Worm (Caenorhabditis elegans) whole organism, late embryonic: ENCODE data around the gene gst-8.

Experiments used
- T23F11.4 ChIP-seq: fragments of 200-800 bp; sonication (Bioruptor generic); optimal IDR thresholded peaks from 2 replicates; lab custom pipeline; 2018; ENCODE audit warnings: mild to moderate bottlenecking, missing genetic modification characterization, missing compliant biosample characterization
- ama-1 ChIP-seq: fragments of 150-350 bp; optimal IDR thresholded peaks from 2 replicates; lab custom pipeline; 2014
- ceh-18 ChIP-seq: sonication (generic microtip); optimal IDR thresholded peaks from 2 replicates; lab custom pipeline; 2016; ENCODE audit warnings: missing genetic modification characterization, missing compliant biosample characterization
- ceh-24 ChIP-seq: sonication (generic microtip); optimal IDR thresholded peaks from 2 replicates; lab custom pipeline; 2016; ENCODE audit warnings: mild to moderate bottlenecking, missing genetic modification characterization, missing compliant biosample characterization
- ceh-9 ChIP-seq: sonication (generic microtip); optimal IDR thresholded peaks from 2 replicates; lab custom pipeline; 2016; ENCODE audit warnings: mild to moderate bottlenecking, missing genetic modification characterization, inconsistent platforms, missing compliant biosample characterization
- dmd-4 ChIP-seq: sonication (generic microtip); optimal IDR thresholded peaks from 2 replicates; lab custom pipeline; 2016; ENCODE audit warnings: borderline replicate concordance, missing genetic modification characterization, missing compliant biosample characterization
- mec-3 ChIP-seq: sonication (generic microtip); optimal IDR thresholded peaks from 2 replicates; lab custom pipeline; 2016; ENCODE audit warnings: borderline replicate concordance, missing genetic modification characterization, missing compliant biosample characterization
- nhr-232 ChIP-seq: sonication (generic microtip); optimal IDR thresholded peaks from 2 replicates; lab custom pipeline; 2016; ENCODE audit warnings: missing genetic modification characterization, missing compliant biosample characterization
- pqm-1 ChIP-seq: sonication (generic microtip); optimal IDR thresholded peaks from 2 replicates; lab custom pipeline; 2016; ENCODE audit warnings: missing genetic modification characterization, missing compliant biosample characterization
- sox-4 ChIP-seq: sonication (generic microtip); optimal IDR thresholded peaks from 2 replicates; lab custom pipeline; 2017; ENCODE audit warnings: mild to moderate bottlenecking, missing genetic modification characterization, inconsistent platforms, missing compliant biosample characterization
- syd-9 ChIP-seq: sonication (generic microtip); optimal IDR thresholded peaks from 2 replicates; lab custom pipeline; 2016; ENCODE audit warnings: mild to moderate bottlenecking, missing genetic modification characterization, moderate library complexity, missing compliant biosample characterization
- ttx-3 ChIP-seq: sonication (generic microtip); optimal IDR thresholded peaks from 2 replicates; lab custom pipeline; 2016; ENCODE audit warnings: missing genetic modification reagents, missing genetic modification characterization, missing compliant biosample characterization

ce11 chrII:4902035-4902434 lies 18.5 kb downstream of the gst-8 start, which contains the start of gene R05F9.9:
- TF ChIP-seq ama-1 (lab: Kevin White, UChicago) (no peak), mec-3 (tag; lab: Kevin White, UChicago) (no peak), syd-9 (tag; lab: Kevin White, UChicago) (no peak), nhr-232 (no peak), ceh-9 (no peak), ttx-3 (tag; lab: Kevin White, UChicago) (no peak), T23F11.4 (GFP tag; lab: Kevin White, UChicago) (no peak), sox-4 (tag; lab: Kevin White, UChicago) (no peak), dmd-4 (tag; lab: Kevin White, UChicago) (no peak), ceh-18 (no peak), ceh-24 (tag; lab: Kevin White, UChicago) (no peak), pqm-1 (no peak)
